Fruit fly (Drosophila melanogaster) whole organism, prepupa: ENCODE data around the gene beg.

Source experiments
- Blimp-1 ChIP-seq: fragments of 200-800 bp; sonication (Bioruptor generic); optimal IDR thresholded peaks from 3 replicates; lab custom pipeline; 2017; ENCODE audit warnings: missing biosample characterization, missing genetic modification characterization, mild to moderate bottlenecking, moderate library complexity, missing genetic modification reagents
- CG10631 ChIP-seq: fragments of 200-800 bp; sonication (Bioruptor generic); optimal IDR thresholded peaks from 2 replicates; lab custom pipeline; 2016; ENCODE audit warnings: missing biosample characterization, missing genetic modification characterization
- CG11294 ChIP-seq: fragments of 200-800 bp; sonication (Bioruptor generic); IDR thresholded peaks from 2 replicates; pipeline ENCODE4 v1.3.6; 2022; ENCODE audit warnings: missing biosample characterization, missing genetic modification characterization
- CG1621 ChIP-seq: fragments of 200-800 bp; sonication (Bioruptor generic); optimal IDR thresholded peaks from 3 replicates; lab custom pipeline; 2018; ENCODE audit warnings: missing biosample characterization, mild to moderate bottlenecking, missing genetic modification characterization
- CG16779 ChIP-seq: fragments of 200-800 bp; sonication (Bioruptor generic); optimal IDR thresholded peaks from 3 replicates; lab custom pipeline; 2017; ENCODE audit warnings: missing biosample characterization, mild to moderate bottlenecking, missing genetic modification characterization
- CG3032 ChIP-seq: fragments of 200-800 bp; optimal IDR thresholded peaks from 2 replicates; lab custom pipeline; 2019; ENCODE audit warnings: missing biosample characterization, mild to moderate bottlenecking, missing genetic modification characterization, moderate library complexity
- CG31627 ChIP-seq: fragments of 200-800 bp; sonication (Bioruptor generic); optimal IDR thresholded peaks from 3 replicates; lab custom pipeline; 2016; ENCODE audit warnings: missing biosample characterization, missing genetic modification characterization
- CG32006 ChIP-seq: fragments of 200-800 bp; sonication (Bioruptor generic); optimal IDR thresholded peaks from 3 replicates; lab custom pipeline; 2017; ENCODE audit warnings: missing biosample characterization, mild to moderate bottlenecking, missing genetic modification characterization
- CG3919 ChIP-seq: fragments of 200-800 bp; sonication (Bioruptor generic); optimal IDR thresholded peaks from 3 replicates; lab custom pipeline; 2016; ENCODE audit warnings: missing biosample characterization, missing genetic modification characterization
- CG6276 ChIP-seq: fragments of 200-800 bp; sonication (Bioruptor generic); optimal IDR thresholded peaks from 2 replicates; lab custom pipeline; 2017; ENCODE audit warnings: missing biosample characterization, mild to moderate bottlenecking, missing genetic modification characterization
- CG6792 ChIP-seq: fragments of 200-800 bp; sonication (Bioruptor generic); optimal IDR thresholded peaks from 3 replicates; lab custom pipeline; 2016; ENCODE audit warnings: missing biosample characterization, missing genetic modification characterization
- CG6854 ChIP-seq: fragments of 200-800 bp; sonication (Bioruptor generic); optimal IDR thresholded peaks from 2 replicates; lab custom pipeline; 2017; ENCODE audit warnings: missing biosample characterization, mild to moderate bottlenecking, missing genetic modification characterization
- CG8119 ChIP-seq: fragments of 200-800 bp; sonication (Bioruptor generic); IDR thresholded peaks from 3 replicates; pipeline ENCODE4 v1.3.6; 2022; ENCODE audit warnings: missing biosample characterization, missing genetic modification characterization
- CG8632 ChIP-seq: fragments of 200-800 bp; sonication (Bioruptor generic); optimal IDR thresholded peaks from 3 replicates; lab custom pipeline; 2016; ENCODE audit warnings: missing biosample characterization, missing genetic modification characterization
- Eip78C ChIP-seq: fragments of 200-800 bp; sonication (Bioruptor generic); peaks from one replicate; lab custom pipeline; 2016; ENCODE audit warnings: missing biosample characterization, missing genetic modification characterization
- Eip93F ChIP-seq: fragments of 200-800 bp; sonication (Bioruptor generic); optimal IDR thresholded peaks from 2 replicates; lab custom pipeline; 2016; ENCODE audit warnings: missing biosample characterization, mild to moderate bottlenecking, missing genetic modification characterization
- Ets21C ChIP-seq: fragments of 200-800 bp; sonication (Bioruptor generic); optimal IDR thresholded peaks from 3 replicates; lab custom pipeline; 2016; ENCODE audit warnings: missing biosample characterization, missing genetic modification characterization
- Hr38 ChIP-seq: sonication (Bioruptor generic); optimal IDR thresholded peaks from 2 replicates; lab custom pipeline; 2016; ENCODE audit warnings: missing biosample characterization, missing genetic modification characterization
- Lpt ChIP-seq: fragments of 200-800 bp; sonication (Bioruptor generic); optimal IDR thresholded peaks from 3 replicates; lab custom pipeline; 2016; ENCODE audit warnings: missing biosample characterization, missing genetic modification characterization
- Met ChIP-seq: fragments of 200-800 bp; sonication (Bioruptor generic); optimal IDR thresholded peaks from 3 replicates; lab custom pipeline; 2016; ENCODE audit warnings: missing biosample characterization, missing genetic modification characterization
- Sox15 ChIP-seq: fragments of 200-800 bp; sonication (Bioruptor generic); optimal IDR thresholded peaks from 3 replicates; lab custom pipeline; 2016; ENCODE audit warnings: missing biosample characterization, missing genetic modification characterization
- acj6 ChIP-seq: fragments of 200-800 bp; sonication (Bioruptor generic); optimal IDR thresholded peaks from 3 replicates; lab custom pipeline; 2016; ENCODE audit warnings: missing biosample characterization, missing genetic modification characterization
- cyc ChIP-seq: fragments of 200-800 bp; sonication (Bioruptor generic); optimal IDR thresholded peaks from 3 replicates; lab custom pipeline; 2016; ENCODE audit warnings: missing biosample characterization, missing genetic modification characterization
- esn ChIP-seq: fragments of 200-800 bp; sonication (Bioruptor generic); optimal IDR thresholded peaks from 2 replicates; lab custom pipeline; 2016; ENCODE audit warnings: missing biosample characterization, mild to moderate bottlenecking, missing genetic modification characterization, moderate library complexity
- fkh ChIP-seq: fragments of 200-800 bp; sonication (Bioruptor generic); optimal IDR thresholded peaks from 3 replicates; lab custom pipeline; 2017; ENCODE audit warnings: missing biosample characterization, mild to moderate bottlenecking, missing genetic modification characterization, moderate library complexity
- net ChIP-seq: fragments of 200-800 bp; sonication (Bioruptor generic); optimal IDR thresholded peaks from 3 replicates; lab custom pipeline; 2016; ENCODE audit warnings: missing biosample characterization, missing genetic modification characterization
- pdm3 ChIP-seq: fragments of 200-800 bp; sonication (Bioruptor generic); optimal IDR thresholded peaks from 3 replicates; lab custom pipeline; 2016; ENCODE audit warnings: missing biosample characterization, missing genetic modification characterization
- salr ChIP-seq, 2 experiments: fragments of 200-800 bp; sonication (Bioruptor generic); optimal IDR thresholded peaks; 3 replicates each; lab custom pipeline; 2016 to 2018; ENCODE audit warnings: missing biosample characterization in 2 of 2, missing genetic modification characterization in 2 of 2, mild to moderate bottlenecking in 1 of 2
- spab ChIP-seq: fragments of 200-800 bp; sonication (Bioruptor generic); optimal IDR thresholded peaks from 2 replicates; lab custom pipeline; 2017; ENCODE audit warnings: missing biosample characterization, mild to moderate bottlenecking, missing genetic modification characterization, missing genetic modification reagents
- ss ChIP-seq, 2 experiments: fragments of 200-800 bp; sonication (Bioruptor generic); optimal IDR thresholded peaks; 2 replicates in 1 of 2; 3 replicates in 1 of 2; lab custom pipeline; 2017 to 2018; ENCODE audit warnings: mild to moderate bottlenecking in 2 of 2, missing biosample characterization in 2 of 2, missing genetic modification characterization in 2 of 2, moderate library complexity in 1 of 2
- vri ChIP-seq: fragments of 200-800 bp; sonication (Bioruptor generic); optimal IDR thresholded peaks from 3 replicates; lab custom pipeline; 2016; ENCODE audit warnings: missing biosample characterization, mild to moderate bottlenecking, missing genetic modification characterization

Gene beg

DNA sequence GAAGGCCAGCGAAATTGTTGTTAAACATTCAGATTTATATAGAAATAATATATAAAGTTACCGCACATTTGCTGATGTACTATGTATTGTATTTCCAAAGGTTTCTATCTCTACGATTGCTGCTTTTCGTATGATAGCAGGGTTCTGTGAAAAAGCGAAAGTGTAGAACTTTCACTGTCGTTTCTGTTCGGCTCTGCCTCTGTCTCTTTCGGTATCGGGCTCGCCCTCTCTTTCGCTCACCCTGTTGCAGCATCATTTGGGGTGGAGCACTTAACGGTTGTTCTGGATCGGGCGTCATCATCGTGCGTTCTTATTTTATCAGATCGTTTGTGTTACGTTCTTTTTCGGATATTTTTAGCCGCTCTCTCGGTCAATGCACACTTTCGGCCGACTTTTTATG lies 2.2 kb upstream of the beg start:
- TF ChIP-seq cyc, result no peak
- TF ChIP-seq Met (GFP tag; lab: Kevin White, UChicago), result no peak
- no peak for TF ChIP-seq CG11294 (GFP tag; lab: Robert Waterston, UW)
- TF ChIP-seq Blimp-1, result peak; percentile 95
- no peak for TF ChIP-seq CG10631

DNA sequence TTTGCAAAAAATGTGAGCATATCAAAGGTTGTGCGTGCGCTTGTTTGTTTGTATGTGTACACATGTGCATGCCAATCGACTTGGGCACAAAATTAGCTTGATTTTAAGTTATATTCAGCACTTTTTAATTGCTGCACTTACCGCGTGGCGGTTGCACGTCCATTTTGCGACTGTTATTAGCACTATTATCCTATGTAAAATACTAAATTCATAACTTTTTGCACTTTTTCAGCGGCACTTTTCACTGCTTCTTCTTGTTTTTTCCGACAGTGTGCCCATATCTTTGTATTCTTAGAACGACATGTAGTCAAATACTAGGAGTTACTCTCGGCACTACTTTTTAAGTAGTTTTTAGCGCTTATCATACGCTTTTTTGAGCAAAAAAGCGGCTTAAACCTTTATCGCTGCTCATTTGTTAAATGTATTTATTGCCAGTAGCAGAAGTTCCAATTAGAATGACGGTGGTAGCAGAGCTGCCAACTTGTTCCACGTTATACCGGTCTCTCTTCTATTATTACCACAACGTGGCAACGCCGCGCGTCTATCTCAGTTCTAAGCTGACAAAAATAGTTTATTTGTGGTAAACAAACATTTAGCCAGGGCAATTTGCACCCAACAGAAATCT lies 6.9 kb downstream of the beg start, which contains the start of the genes scaf6 and Papst2:
TSS of gene scaf6 (minus strand) at position 278 of the 625 bp plus-strand sequence.
TSS of gene Papst2 (plus strand) at position 501 of the 625 bp plus-strand sequence.
- TF ChIP-seq esn (GFP tag; lab: Kevin White, UChicago), result peak; percentile 17
- TF ChIP-seq fkh (GFP tag; lab: Kevin White, UChicago), result peak; percentile 95
- no peak for TF ChIP-seq Eip93F
- TF ChIP-seq spab (GFP tag; lab: Kevin White, UChicago), result no peak
- TF ChIP-seq CG3032 (tag; lab: Kevin White, UChicago), result peak; percentile 10
- no peak for TF ChIP-seq CG6276 (GFP tag; lab: Kevin White, UChicago)
- no peak for TF ChIP-seq pdm3 (GFP tag; lab: Kevin White, UChicago)
- no peak for TF ChIP-seq CG32006 (GFP tag; lab: Kevin White, UChicago)
- TF ChIP-seq salr (GFP tag; optimal IDR thresholded peaks at IDR 0.05; lab: Kevin White, UChicago), result no peak
- no peak for TF ChIP-seq Ets21C (GFP tag; lab: Kevin White, UChicago)
- no peak for TF ChIP-seq CG31627 (GFP tag; lab: Kevin White, UChicago)
- no peak for TF ChIP-seq CG16779 (tag; lab: Kevin White, UChicago)
- TF ChIP-seq CG10631, result no peak
- no peak for TF ChIP-seq CG6792 (GFP tag; lab: Kevin White, UChicago)
- TF ChIP-seq Lpt, result no peak
- TF ChIP-seq CG1621, result no peak
- peak; percentile 63 for TF ChIP-seq CG6854
- TF ChIP-seq Hr38, result no peak
- no peak for TF ChIP-seq acj6 (GFP tag; lab: Kevin White, UChicago)
- TF ChIP-seq Met (GFP tag; lab: Kevin White, UChicago), result no peak
- TF ChIP-seq CG8119 (GFP tag; lab: Robert Waterston, UW), result no peak

DNA sequence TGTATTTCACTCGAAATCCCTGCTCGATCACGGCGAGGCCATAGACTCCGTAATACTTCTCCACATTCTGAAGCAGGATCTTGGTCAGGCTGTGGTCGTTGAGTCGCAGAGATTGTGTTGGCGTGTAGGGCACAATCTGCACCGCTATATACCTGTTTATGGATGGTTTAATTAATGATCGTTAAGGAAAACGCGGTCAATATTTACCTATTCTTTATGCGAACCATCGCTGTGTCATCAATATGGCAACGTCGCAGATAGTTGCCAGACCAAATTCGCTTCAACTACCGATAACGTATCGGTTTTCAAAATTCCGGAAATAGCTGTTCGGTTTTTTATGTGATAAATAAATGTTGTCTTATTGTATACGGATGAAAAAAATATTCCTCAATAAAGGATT lies 9.3 kb downstream of the beg start, which contains the start of gene Pop5:
TSS of gene Pop5 (minus strand) at position 240 of the 400 bp plus-strand sequence.
- TF ChIP-seq esn (GFP tag; lab: Kevin White, UChicago) (peak; percentile 33), CG1621 (peak; percentile 3), CG8119 (GFP tag; lab: Robert Waterston, UW) (no peak), fkh (GFP tag; lab: Kevin White, UChicago) (peak; percentile 98), CG10631 (no peak)

DNA sequence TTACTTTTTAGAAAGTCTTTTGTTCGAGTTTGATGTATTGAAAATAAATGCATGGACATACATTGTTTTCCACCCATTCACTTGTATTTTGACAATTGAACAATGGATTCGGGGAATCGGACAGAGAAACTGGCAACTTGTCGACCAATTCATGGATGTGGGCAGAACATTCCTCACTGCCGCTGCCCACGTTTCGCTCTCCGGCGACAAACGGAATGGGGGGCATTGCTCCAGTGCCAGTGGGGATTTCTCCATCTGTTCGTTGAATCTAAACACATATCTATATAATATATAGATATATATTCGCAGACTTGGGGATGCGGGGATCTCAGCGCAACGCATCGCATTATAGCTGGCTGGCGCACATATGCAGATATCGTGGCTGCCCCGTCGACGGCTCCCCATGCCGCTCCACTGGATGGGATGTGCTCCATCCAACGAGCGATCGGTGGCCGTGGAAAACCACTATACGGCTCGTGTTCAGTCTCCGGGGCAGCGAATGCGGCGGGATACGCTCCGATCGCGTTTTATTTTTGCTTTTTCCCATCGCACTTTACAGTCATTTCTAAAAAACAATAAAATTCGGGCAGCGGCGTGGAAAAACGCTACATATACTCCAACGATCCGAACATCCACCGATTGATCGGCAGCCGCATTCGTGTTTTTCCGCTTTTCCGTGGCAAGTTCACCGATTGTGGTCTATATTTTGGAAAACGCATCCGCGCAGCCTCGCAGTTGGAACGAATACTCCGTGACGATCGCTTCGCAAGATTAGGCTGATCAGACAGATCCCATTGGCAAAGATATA lies 10.2 kb downstream of the beg start, which contains the start of gene TpnC73F:
TSS of gene TpnC73F (plus strand) at position 633 of the 808 bp plus-strand sequence.
- TF ChIP-seq CG6276 (GFP tag; lab: Kevin White, UChicago) (no peak), CG3919 (no peak), Eip78C (GFP tag; lab: Kevin White, UChicago) (no peak)
- TF ChIP-seq, all 60 proteins: peak for 0

DNA sequence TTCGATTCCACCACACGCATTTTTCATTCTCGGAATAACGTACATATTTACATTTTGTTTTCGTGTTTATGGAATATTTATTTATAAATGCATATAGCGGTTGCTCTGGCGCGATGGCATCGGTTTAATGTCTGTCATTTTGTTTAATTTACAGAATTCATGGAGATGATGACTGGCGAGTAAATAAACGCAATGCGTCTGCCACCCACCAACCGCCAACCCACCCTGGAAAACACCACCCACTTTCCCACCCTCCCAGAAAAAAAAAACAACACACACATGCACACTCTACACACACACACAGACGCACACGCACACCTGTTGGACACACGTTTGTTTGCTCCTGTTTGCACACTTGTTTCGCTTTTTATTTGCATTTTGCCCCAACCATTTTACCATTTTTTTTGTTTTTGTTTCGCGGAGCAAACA lies 12.4 kb downstream of the beg start:
- TF ChIP-seq CG16779 (tag; lab: Kevin White, UChicago), result peak; percentile 4
- TF ChIP-seq Sox15, result no peak
- TF ChIP-seq fkh (GFP tag; lab: Kevin White, UChicago), result peak; percentile 93
- TF ChIP-seq vri, result no peak
- TF ChIP-seq CG8632 (GFP tag; lab: Kevin White, UChicago), result peak; percentile 3
- TF ChIP-seq CG3919, result peak; percentile 8
- no peak for TF ChIP-seq CG10631
- TF ChIP-seq net (GFP tag; lab: Kevin White, UChicago), result peak; percentile 13
- TF ChIP-seq ss (GFP tag; optimal IDR thresholded peaks at IDR 0.05; lab: Kevin White, UChicago), result peak in 1 of 2 experiments; percentile 49
- no peak for TF ChIP-seq Hr38
- peak; percentile 5 for TF ChIP-seq Blimp-1
